Fruit fly (Drosophila melanogaster) whole organism, embryonic: ENCODE results near the gene CG13075.

Experiments used
- Adf1 ChIP-seq: fragments of 200-800 bp; sonication (Bioruptor generic); IDR thresholded peaks from 2 replicates; pipeline ENCODE4 v1.3.6; 2022; ENCODE audit warnings: missing biosample characterization, missing genetic modification characterization
- Blimp-1 ChIP-seq: fragments of 200-800 bp; sonication (Bioruptor generic); optimal IDR thresholded peaks from 3 replicates; lab custom pipeline; 2018; ENCODE audit warnings: missing biosample characterization, missing genetic modification characterization, mild to moderate bottlenecking, moderate library complexity, missing genetic modification reagents
- CG10321 ChIP-seq: fragments of 200-800 bp; sonication (Bioruptor generic); IDR thresholded peaks from 2 replicates; pipeline ENCODE4 v1.3.6; 2022; ENCODE audit warnings: missing biosample characterization, missing genetic modification characterization
- CG11695 ChIP-seq: fragments of 200-800 bp; sonication (Bioruptor generic); IDR thresholded peaks from 3 replicates; pipeline ENCODE4 v1.3.6; 2022; ENCODE audit warnings: missing biosample characterization, missing genetic modification characterization
- CG11696 ChIP-seq: fragments of 200-800 bp; sonication (Bioruptor generic); IDR thresholded peaks from 2 replicates; pipeline ENCODE4 v1.3.6; 2022; ENCODE audit warnings: missing biosample characterization, missing genetic modification characterization
- CG12104 ChIP-seq: fragments of 200-800 bp; sonication (Bioruptor generic); optimal IDR thresholded peaks from 3 replicates; lab custom pipeline; 2016; ENCODE audit warnings: missing biosample characterization, missing genetic modification characterization
- CG1603 ChIP-seq: fragments of 200-800 bp; sonication (Bioruptor generic); optimal IDR thresholded peaks from 2 replicates; lab custom pipeline; 2019; ENCODE audit warnings: missing biosample characterization, mild to moderate bottlenecking, missing genetic modification characterization, moderate library complexity
- CG17328 ChIP-seq: fragments of 200-800 bp; sonication (Bioruptor generic); IDR thresholded peaks from 2 replicates; pipeline ENCODE4 v1.3.6; 2022; ENCODE audit warnings: missing biosample characterization, missing genetic modification characterization
- CG1792 ChIP-seq: fragments of 200-800 bp; sonication (Bioruptor generic); optimal IDR thresholded peaks from 2 replicates; lab custom pipeline; 2016; ENCODE audit warnings: missing biosample characterization, missing genetic modification characterization
- CG2116 ChIP-seq: fragments of 200-800 bp; sonication (Bioruptor generic); optimal IDR thresholded peaks from 3 replicates; lab custom pipeline; 2018; ENCODE audit warnings: missing biosample characterization, mild to moderate bottlenecking, missing genetic modification characterization
- CG2875 ChIP-seq: fragments of 200-800 bp; sonication (Bioruptor generic); optimal IDR thresholded peaks from 2 replicates; lab custom pipeline; 2017; ENCODE audit warnings: missing biosample characterization, mild to moderate bottlenecking, missing genetic modification characterization, missing genetic modification reagents
- CG3065 ChIP-seq: fragments of 200-800 bp; sonication (Bioruptor generic); optimal IDR thresholded peaks from 2 replicates; lab custom pipeline; 2016; ENCODE audit warnings: missing biosample characterization, missing genetic modification characterization
- CG32767 ChIP-seq: fragments of 200-800 bp; sonication (Bioruptor generic); IDR thresholded peaks from 2 replicates; pipeline ENCODE4 v1.3.6; 2022; ENCODE audit warnings: missing biosample characterization, missing genetic modification characterization
- CG34376 ChIP-seq: fragments of 200-800 bp; sonication (Bioruptor generic); optimal IDR thresholded peaks from 2 replicates; lab custom pipeline; 2018; ENCODE audit warnings: missing biosample characterization, mild to moderate bottlenecking, missing genetic modification characterization
- CG4730 ChIP-seq: fragments of 200-800 bp; sonication (Bioruptor generic); IDR thresholded peaks from 2 replicates; pipeline ENCODE4 v1.3.6; 2022; ENCODE audit warnings: missing biosample characterization, missing genetic modification characterization
- CG6689 ChIP-seq: fragments of 200-800 bp; sonication (Bioruptor generic); IDR thresholded peaks from 2 replicates; pipeline ENCODE4 v1.3.6; 2022; ENCODE audit warnings: missing biosample characterization, missing genetic modification characterization
- CG8944 ChIP-seq: fragments of 200-800 bp; sonication (Bioruptor generic); optimal IDR thresholded peaks from 3 replicates; lab custom pipeline; 2016; ENCODE audit warnings: missing biosample characterization, missing genetic modification characterization
- CG9609 ChIP-seq: fragments of 200-800 bp; sonication (Bioruptor generic); optimal IDR thresholded peaks from 3 replicates; lab custom pipeline; 2016; ENCODE audit warnings: missing biosample characterization, missing genetic modification characterization
- Dad ChIP-seq: fragments of 200-800 bp; sonication (Bioruptor generic); optimal IDR thresholded peaks from 3 replicates; lab custom pipeline; 2016; ENCODE audit warnings: missing biosample characterization, missing genetic modification characterization
- Dip2 ChIP-seq: fragments of 200-800 bp; sonication (Bioruptor generic); IDR thresholded peaks from 2 replicates; pipeline ENCODE4 v1.3.6; 2022; ENCODE audit warnings: missing biosample characterization, missing genetic modification characterization
- Drgx ChIP-seq: fragments of 200-800 bp; sonication (Bioruptor generic); IDR thresholded peaks from 2 replicates; pipeline ENCODE4 v1.3.6; 2022; ENCODE audit warnings: missing biosample characterization, missing genetic modification characterization
- E2f2 ChIP-seq: fragments of 200-800 bp; sonication (Bioruptor generic); IDR thresholded peaks from 2 replicates; pipeline ENCODE4 v1.3.6; 2022; ENCODE audit warnings: missing biosample characterization, missing genetic modification characterization
- Elba2 ChIP-seq: fragments of 200-800 bp; sonication (Bioruptor generic); optimal IDR thresholded peaks from 3 replicates; lab custom pipeline; 2016; ENCODE audit warnings: missing biosample characterization, missing genetic modification characterization
- Ets97D ChIP-seq: fragments of 200-800 bp; sonication (Bioruptor generic); optimal IDR thresholded peaks from 3 replicates; lab custom pipeline; 2016; ENCODE audit warnings: missing biosample characterization, missing genetic modification characterization
- Fer1 ChIP-seq: fragments of 200-800 bp; sonication (Bioruptor generic); optimal IDR thresholded peaks from 2 replicates; lab custom pipeline; 2017; ENCODE audit warnings: missing biosample characterization, mild to moderate bottlenecking, missing genetic modification characterization
- Gug ChIP-seq: fragments of 200-800 bp; sonication (Bioruptor generic); IDR thresholded peaks from 4 replicates; pipeline ENCODE4 v1.3.6; 2022; ENCODE audit warnings: missing biosample characterization, missing genetic modification characterization
- Hmr ChIP-seq: fragments of 200-800 bp; sonication (Bioruptor generic); optimal IDR thresholded peaks from 3 replicates; lab custom pipeline; 2017; ENCODE audit warnings: mild to moderate bottlenecking, missing biosample characterization, missing genetic modification reagents, missing genetic modification characterization
- Hr39 ChIP-seq: fragments of >200 bp; optimal IDR thresholded peaks from 2 replicates; lab custom pipeline; 2017
- Hr78 ChIP-seq, 2 experiments: fragments of 200-800 bp in 1 of 2; fragments of >200 bp in 1 of 2; sonication (Bioruptor generic) in 1 of 2; optimal IDR thresholded peaks; 2 replicates each; lab custom pipeline; 2017 to 2019; ENCODE audit warnings: missing biosample characterization in 2 of 2, missing genetic modification characterization in 2 of 2, mild to moderate bottlenecking in 1 of 2, moderate library complexity in 1 of 2
- Lim3 ChIP-seq: fragments of 200-800 bp; sonication (Bioruptor generic); IDR thresholded peaks from 2 replicates; pipeline ENCODE4 v1.3.6; 2022; ENCODE audit warnings: missing biosample characterization, missing genetic modification characterization
- NC2β ChIP-seq: fragments of 200-800 bp; sonication (Bioruptor generic); optimal IDR thresholded peaks from 2 replicates; lab custom pipeline; 2016; ENCODE audit warnings: missing biosample characterization, missing genetic modification characterization
- Trl ChIP-seq, 3 experiments: fragments of >200 bp in 2 of 3; fragments of 200-800 bp in 1 of 3; sonication (Bioruptor generic) in 1 of 3; optimal IDR thresholded peaks; 2 replicates in 1 of 3; 3 replicates in 2 of 3; lab custom pipeline; 2016 to 2017; ENCODE audit warnings: missing biosample characterization in 1 of 3, missing genetic modification characterization in 1 of 3
- ab ChIP-seq: fragments of 200-800 bp; sonication (Bioruptor generic); optimal IDR thresholded peaks from 2 replicates; lab custom pipeline; 2016; ENCODE audit warnings: missing biosample characterization, missing genetic modification characterization
- ara ChIP-seq: fragments of 200-800 bp; sonication (Bioruptor generic); IDR thresholded peaks from 2 replicates; pipeline ENCODE4 v1.3.6; 2022; ENCODE audit warnings: missing biosample characterization, missing genetic modification characterization
- ash1 ChIP-seq: fragments of 200-800 bp; sonication (Bioruptor generic); optimal IDR thresholded peaks from 2 replicates; lab custom pipeline; 2018; ENCODE audit warnings: missing biosample characterization, mild to moderate bottlenecking, missing genetic modification characterization
- btn ChIP-seq: fragments of 200-800 bp; sonication (Bioruptor generic); optimal IDR thresholded peaks from 2 replicates; lab custom pipeline; 2016; ENCODE audit warnings: missing biosample characterization, missing genetic modification characterization
- cg ChIP-seq: fragments of 200-800 bp; sonication (Bioruptor generic); optimal IDR thresholded peaks from 3 replicates; lab custom pipeline; 2019; ENCODE audit warnings: missing biosample characterization, mild to moderate bottlenecking, missing genetic modification characterization, moderate library complexity
- ewg ChIP-seq: fragments of 200-800 bp; sonication (Bioruptor generic); optimal IDR thresholded peaks from 3 replicates; lab custom pipeline; 2017; ENCODE audit warnings: mild to moderate bottlenecking, missing biosample characterization, missing genetic modification reagents, missing genetic modification characterization
- exex ChIP-seq: fragments of 200-800 bp; sonication (Bioruptor generic); optimal IDR thresholded peaks from 4 replicates; lab custom pipeline; 2018; ENCODE audit warnings: missing biosample characterization, mild to moderate bottlenecking, missing genetic modification characterization, moderate library complexity
- fd64A ChIP-seq: fragments of 200-800 bp; sonication (Bioruptor generic); optimal IDR thresholded peaks from 3 replicates; lab custom pipeline; 2018; ENCODE audit warnings: missing biosample characterization, mild to moderate bottlenecking, missing genetic modification characterization
- gem ChIP-seq: fragments of 200-800 bp; sonication (Bioruptor generic); optimal IDR thresholded peaks from 2 replicates; lab custom pipeline; 2019; ENCODE audit warnings: missing biosample characterization, mild to moderate bottlenecking, missing genetic modification characterization, moderate library complexity
- gro ChIP-seq: fragments of 200-800 bp; sonication (Bioruptor generic); optimal IDR thresholded peaks from 2 replicates; lab custom pipeline; 2016; ENCODE audit warnings: missing biosample characterization, missing genetic modification characterization
- gsb-n ChIP-seq: fragments of 200-800 bp; sonication (Bioruptor generic); optimal IDR thresholded peaks from 3 replicates; lab custom pipeline; 2018; ENCODE audit warnings: missing biosample characterization, mild to moderate bottlenecking, missing genetic modification characterization
- h ChIP-seq: fragments of >200 bp; optimal IDR thresholded peaks from 2 replicates; lab custom pipeline; 2017
- insv ChIP-seq, 2 experiments: fragments of 200-800 bp; sonication (Bioruptor generic); optimal IDR thresholded peaks; 3 replicates each; lab custom pipeline; 2016 to 2018; ENCODE audit warnings: missing biosample characterization in 2 of 2, missing genetic modification characterization in 2 of 2
- lola ChIP-seq, 3 experiments: fragments of >200 bp in 2 of 3; fragments of 200-800 bp in 1 of 3; sonication (Bioruptor generic) in 1 of 3; optimal IDR thresholded peaks; 2 replicates each; lab custom pipeline; 2017 to 2019; ENCODE audit warnings: missing biosample characterization in 3 of 3, missing genetic modification characterization in 3 of 3, mild to moderate bottlenecking in 1 of 3, moderate library complexity in 1 of 3
- otp ChIP-seq: fragments of 200-800 bp; sonication (Bioruptor generic); IDR thresholded peaks from 3 replicates; pipeline ENCODE4, ENCODE4 v1.3.6; 2022; ENCODE audit warnings: missing biosample characterization, missing genetic modification characterization
- repo ChIP-seq: fragments of 200-800 bp; sonication (Bioruptor generic); optimal IDR thresholded peaks from 2 replicates; lab custom pipeline; 2016; ENCODE audit warnings: missing biosample characterization, missing genetic modification characterization
- ro ChIP-seq: fragments of 200-800 bp; sonication (Bioruptor generic); IDR thresholded peaks from 2 replicates; pipeline ENCODE4 v1.3.6; 2022; ENCODE audit warnings: missing biosample characterization, missing genetic modification characterization
- unpg ChIP-seq: fragments of 200-800 bp; sonication (Bioruptor generic); optimal IDR thresholded peaks from 3 replicates; lab custom pipeline; 2018; ENCODE audit warnings: missing biosample characterization, mild to moderate bottlenecking, missing genetic modification characterization, moderate library complexity
- yki ChIP-seq: fragments of >200 bp; optimal IDR thresholded peaks from 3 replicates; lab custom pipeline; 2018

CG13075 gene

dm6 chr3L:16052145-16053025, 31.4 kb upstream of the CG13075 start (continued):
- peak; percentile 88 to 99 for TF ChIP-seq Trl (optimal IDR thresholded peaks at IDR 0.05; lab: Kevin White, UChicago)
- TF ChIP-seq Trl (GFP tag; optimal IDR thresholded peaks at IDR 0.05; lab: Kevin White, UChicago): peak; percentile 37
- TF ChIP-seq CG1603 (tag; lab: Kevin White, UChicago): no peak
- no peak for TF ChIP-seq CG2875 (GFP tag; lab: Kevin White, UChicago)
- no peak for TF ChIP-seq h (lab: Kevin White, UChicago)
- TF ChIP-seq Fer1 (GFP tag; lab: Kevin White, UChicago): peak; percentile 1
- TF ChIP-seq CG4730 (GFP tag; lab: Robert Waterston, UW): no peak
- no peak for TF ChIP-seq CG9609 (GFP tag; lab: Kevin White, UChicago)
- TF ChIP-seq ro (GFP tag; lab: Robert Waterston, UW): no peak
- TF ChIP-seq CG3065 (GFP tag; lab: Kevin White, UChicago): no peak
- TF ChIP-seq CG6689 (GFP tag; lab: Robert Waterston, UW): no peak
- TF ChIP-seq Hmr: peak; percentile 48
- TF ChIP-seq Ets97D (GFP tag; lab: Kevin White, UChicago): no peak
- TF ChIP-seq otp (GFP tag; lab: Robert Waterston, UW): no peak
- TF ChIP-seq CG2116 (GFP tag; lab: Kevin White, UChicago): no peak
- TF ChIP-seq yki (lab: Kevin White, UChicago): peak; percentile 84
- TF ChIP-seq CG11695 (GFP tag; lab: Robert Waterston, UW): no peak
- TF ChIP-seq Hr78 (GFP tag; optimal IDR thresholded peaks at IDR 0.05; lab: Kevin White, UChicago): no peak
- TF ChIP-seq CG12104: peak; percentile 6
- no peak for TF ChIP-seq Blimp-1 (GFP tag; lab: Kevin White, UChicago)
- TF ChIP-seq ewg (GFP tag; lab: Kevin White, UChicago): peak; percentile 31
- TF ChIP-seq Lim3: no peak
- no peak for TF ChIP-seq gsb-n (tag; lab: Kevin White, UChicago)
- peak; percentile 28 for TF ChIP-seq Elba2
- TF ChIP-seq CG17328 (GFP tag; lab: Robert Waterston, UW): no peak
- TF ChIP-seq CG34376 (GFP tag; lab: Kevin White, UChicago): peak; percentile 12
- TF ChIP-seq CG8944 (GFP tag; lab: Kevin White, UChicago): no peak
- TF ChIP-seq Drgx: peak; percentile 22; the same call in 1 of the 2 replicates
- TF ChIP-seq CG32767: peak; percentile 32; the same call in 1 of the 2 replicates
- no peak for TF ChIP-seq NC2β
- no peak for TF ChIP-seq gro (GFP tag; lab: Kevin White, UChicago)
- TF ChIP-seq CG1792 (GFP tag; lab: Kevin White, UChicago): no peak
- peak; percentile 99 for TF ChIP-seq cg (GFP tag; lab: Kevin White, UChicago)
- TF ChIP-seq ash1: no peak
- TF ChIP-seq fd64A (GFP tag; lab: Kevin White, UChicago): no peak
- TF ChIP-seq lola (GFP tag; optimal IDR thresholded peaks at IDR 0.05; lab: Kevin White, UChicago): peak in 2 of 3 experiments; percentile 71 to 96
- TF ChIP-seq Adf1 (GFP tag; lab: Robert Waterston, UW): peak; percentile 46; the same call in 1 of the 2 replicates
- TF ChIP-seq Gug (GFP tag; lab: Robert Waterston, UW): no peak

- no peak for TF ChIP-seq ab (GFP tag; lab: Kevin White, UChicago)
- TF ChIP-seq Dad: no peak
- no peak for TF ChIP-seq btn (GFP tag; lab: Kevin White, UChicago)
- peak; percentile 56 for TF ChIP-seq exex
- 0 out of 2 replicates have a peak, but pooled peaks have one; percentile 15 for TF ChIP-seq E2f2
- no peak for TF ChIP-seq repo
- TF ChIP-seq CG11696 (GFP tag; lab: Robert Waterston, UW): no peak
- TF ChIP-seq unpg: no peak
- TF ChIP-seq ara (GFP tag; lab: Robert Waterston, UW): peak; percentile 51; the same call in 1 of the 2 replicates
- peak; percentile 88 for TF ChIP-seq Hr39
- TF ChIP-seq CG1792 (GFP tag; lab: Kevin White, UChicago): no peak
- no peak for TF ChIP-seq Dip2 (GFP tag; lab: Robert Waterston, UW)
- no peak for TF ChIP-seq CG10321 (GFP tag; lab: Robert Waterston, UW)
- TF ChIP-seq insv (GFP tag; optimal IDR thresholded peaks at IDR 0.05; lab: Kevin White, UChicago): no peak
- TF ChIP-seq gem: no peak
Measured at dm6 chr3L:16053026-16053556, 30.7 kb upstream of the CG13075 start.
